Worm (Caenorhabditis elegans) whole organism, L4/young adult: ENCODE results near the gene F36H1.3.

Experiments
- W03F9.2 ChIP-seq: fragments of 150-350 bp; optimal IDR thresholded peaks from 2 replicates; lab custom pipeline; 2014; ENCODE audit warnings: missing biosample characterization, missing genetic modification characterization
- dao-5 ChIP-seq: sonication (generic microtip); optimal IDR thresholded peaks from 2 replicates; lab custom pipeline; 2016; ENCODE audit warnings: missing genotype, missing genetic modification characterization, moderate library complexity, missing compliant biosample characterization

- no peak for TF ChIP-seq dao-5 (tag; lab: Kevin White, UChicago)
- no peak for TF ChIP-seq W03F9.2 (tag; lab: Kevin White, UChicago)
Observed at ce11 chrIV:11015881-11016280, 34.0 kb upstream of the F36H1.3 start, which contains the start of gene F13H10.3.
